Fruit fly (Drosophila melanogaster) whole organism, wandering third instar larva: ENCODE results near the gene CG7512.

Experiments
- Abd-B ChIP-seq: fragments of >200 bp; optimal IDR thresholded peaks from 2 replicates; lab custom pipeline; 2017; ENCODE audit warnings: missing biosample characterization, missing genetic modification characterization
- CrebA ChIP-seq: fragments of 200-800 bp; sonication (Bioruptor generic); optimal IDR thresholded peaks from 2 replicates; lab custom pipeline; 2016; ENCODE audit warnings: missing biosample characterization, mild to moderate bottlenecking, missing genetic modification characterization, borderline replicate concordance
- Dfd ChIP-seq: fragments of >200 bp; optimal IDR thresholded peaks from 2 replicates; lab custom pipeline; 2017; ENCODE audit warnings: missing biosample characterization, missing genetic modification characterization
- Dif ChIP-seq: fragments of 200-275, 200-300 bp; sonication (Bioruptor generic); optimal IDR thresholded peaks from 2 replicates; lab custom pipeline; 2018; ENCODE audit warnings: missing biosample characterization, missing genetic modification characterization; ENCODE audit not compliant: partially characterized antibody
- GATAd ChIP-seq: sonication (Bioruptor generic); optimal IDR thresholded peaks from 2 replicates; lab custom pipeline; 2016; ENCODE audit warnings: missing biosample characterization, missing genetic modification characterization
- HLH106 ChIP-seq: fragments of 200-800 bp; optimal IDR thresholded peaks from 3 replicates; lab custom pipeline; 2019; ENCODE audit warnings: missing biosample characterization, mild to moderate bottlenecking, missing genetic modification characterization, moderate library complexity
- Hnf4 ChIP-seq: fragments of 200-800 bp; sonication (Bioruptor generic); optimal IDR thresholded peaks from 2 replicates; lab custom pipeline; 2016; ENCODE audit warnings: missing biosample characterization, mild to moderate bottlenecking, missing genetic modification characterization
- Hr83 ChIP-seq: fragments of 200-300 bp; sonication (Bioruptor generic); optimal IDR thresholded peaks from 2 replicates; lab custom pipeline; 2016; ENCODE audit warnings: missing biosample characterization, mild to moderate bottlenecking, missing genetic modification characterization, moderate library complexity; ENCODE audit not compliant: poor library complexity, severe bottlenecking
- Jra ChIP-seq: sonication (Bioruptor generic); optimal IDR thresholded peaks from 2 replicates; lab custom pipeline; 2016; ENCODE audit warnings: missing biosample characterization, missing genetic modification characterization
- Mio ChIP-seq: sonication (Bioruptor generic); optimal IDR thresholded peaks from 2 replicates; lab custom pipeline; 2016; ENCODE audit warnings: missing biosample characterization, missing genetic modification characterization
- N ChIP-seq: fragments of >200 bp; optimal IDR thresholded peaks from 2 replicates; lab custom pipeline; 2018; ENCODE audit warnings: missing biosample characterization, missing external identifiers, missing genetic modification characterization
- OdsH ChIP-seq: fragments of 200-800 bp; sonication (Bioruptor generic); optimal IDR thresholded peaks from 2 replicates; lab custom pipeline; 2016; ENCODE audit warnings: missing biosample characterization, mild to moderate bottlenecking, missing genetic modification characterization
- Rel ChIP-seq, 2 experiments: fragments of 200-800 bp; sonication (Bioruptor generic) in 1 of 2; optimal IDR thresholded peaks; 2 replicates in 1 of 2; 3 replicates in 1 of 2; lab custom pipeline; 2016 to 2019; ENCODE audit warnings: mild to moderate bottlenecking in 2 of 2, missing biosample characterization in 2 of 2, missing genetic modification characterization in 2 of 2, moderate library complexity in 1 of 2
- Sp1 ChIP-seq: fragments of 200-800 bp; sonication (Bioruptor generic); optimal IDR thresholded peaks from 3 replicates; lab custom pipeline; 2019; ENCODE audit warnings: missing biosample characterization, mild to moderate bottlenecking, missing genetic modification characterization, moderate library complexity
- Vsx2 ChIP-seq: fragments of 200-300, 225-300 bp; sonication (Bioruptor generic); optimal IDR thresholded peaks from 2 replicates; lab custom pipeline; 2018; ENCODE audit warnings: missing biosample characterization, missing genetic modification characterization; ENCODE audit not compliant: partially characterized antibody
- br ChIP-seq: fragments of 200-800 bp; sonication (Bioruptor generic); optimal IDR thresholded peaks from 2 replicates; lab custom pipeline; 2016; ENCODE audit warnings: missing biosample characterization, missing genetic modification characterization
- brk ChIP-seq: fragments of 200-800 bp; sonication (Bioruptor generic); optimal IDR thresholded peaks from 2 replicates; lab custom pipeline; 2016; ENCODE audit warnings: missing biosample characterization, mild to moderate bottlenecking, missing genetic modification characterization
- dl ChIP-seq, 2 experiments: fragments of 175-275, 200-275 bp in 1 of 2; fragments of 200-275 bp in 1 of 2; sonication (Bioruptor generic); optimal IDR thresholded peaks; lab custom pipeline; 2018; ENCODE audit warnings: mild to moderate bottlenecking in 2 of 2, missing biosample characterization in 2 of 2, missing genetic modification characterization in 2 of 2, moderate library complexity in 2 of 2; ENCODE audit not compliant: partially characterized antibody in 2 of 2, insufficient read depth in 1 of 2
- dmrt93B ChIP-seq: fragments of 200-800 bp; sonication (Bioruptor generic); optimal IDR thresholded peaks from 2 replicates; lab custom pipeline; 2018; ENCODE audit warnings: missing biosample characterization, mild to moderate bottlenecking, missing genetic modification characterization
- dsf ChIP-seq: sonication (Bioruptor generic); optimal IDR thresholded peaks from 2 replicates; lab custom pipeline; 2016; ENCODE audit warnings: missing biosample characterization, missing genetic modification characterization, borderline replicate concordance
- ey ChIP-seq: fragments of 200-800 bp; sonication (Bioruptor generic); optimal IDR thresholded peaks from 2 replicates; lab custom pipeline; 2016; ENCODE audit warnings: missing biosample characterization, missing genetic modification characterization
- foxo ChIP-seq, 2 experiments: fragments of 200-800 bp; sonication (Bioruptor generic); optimal IDR thresholded peaks; 2 replicates in 1 of 2; 3 replicates in 1 of 2; lab custom pipeline; 2016 to 2017; ENCODE audit warnings: missing biosample characterization in 2 of 2, missing genetic modification characterization in 2 of 2
- fru ChIP-seq: fragments of 200-800 bp; sonication (Bioruptor generic); optimal IDR thresholded peaks from 3 replicates; lab custom pipeline; 2016; ENCODE audit warnings: missing biosample characterization, mild to moderate bottlenecking, missing genetic modification characterization
- h ChIP-seq: fragments of 200-800 bp; sonication (Bioruptor generic); optimal IDR thresholded peaks from 3 replicates; lab custom pipeline; 2016; ENCODE audit warnings: missing biosample characterization, mild to moderate bottlenecking, missing genetic modification characterization
- psq ChIP-seq: fragments of 200-800 bp; sonication (Bioruptor generic); optimal IDR thresholded peaks from 3 replicates; lab custom pipeline; 2017; ENCODE audit warnings: missing biosample characterization, mild to moderate bottlenecking, missing genetic modification characterization, moderate library complexity
- rgr ChIP-seq: fragments of 200-800 bp; sonication (Bioruptor generic); optimal IDR thresholded peaks from 3 replicates; lab custom pipeline; 2016; ENCODE audit warnings: missing biosample characterization, mild to moderate bottlenecking, missing genetic modification characterization
- sage ChIP-seq: fragments of 200-800 bp; sonication (Bioruptor generic); optimal IDR thresholded peaks from 2 replicates; lab custom pipeline; 2016; ENCODE audit warnings: missing biosample characterization, mild to moderate bottlenecking, missing genetic modification characterization
- sv ChIP-seq: fragments of 200-800 bp; sonication (Bioruptor generic); optimal IDR thresholded peaks from 3 replicates; lab custom pipeline; 2016; ENCODE audit warnings: missing biosample characterization, missing genetic modification characterization
- tai ChIP-seq: sonication (Bioruptor generic); optimal IDR thresholded peaks from 2 replicates; lab custom pipeline; 2016; ENCODE audit warnings: missing biosample characterization, missing genetic modification characterization
- usp ChIP-seq: fragments of >200 bp; optimal IDR thresholded peaks from 2 replicates; lab custom pipeline; 2017; ENCODE audit warnings: missing biosample characterization, missing genetic modification characterization
- woc ChIP-seq: sonication (Bioruptor generic); optimal IDR thresholded peaks from 2 replicates; lab custom pipeline; 2016; ENCODE audit warnings: missing biosample characterization, mild to moderate bottlenecking, missing genetic modification characterization

Gene CG7512

dm6 chr3L:11547302-11547994 lies 33.9 kb downstream of the CG7512 start:
- TF ChIP-seq GATAd = no peak
- no peak for TF ChIP-seq Dfd (GFP tag; lab: Kevin White, UChicago)
- no peak for TF ChIP-seq sage (GFP tag; lab: Kevin White, UChicago)
- TF ChIP-seq N (GFP tag; lab: Kevin White, UChicago) = no peak
- TF ChIP-seq sv (GFP tag; lab: Kevin White, UChicago) = no peak
- TF ChIP-seq Sp1 = no peak
- TF ChIP-seq Jra (GFP tag; lab: Kevin White, UChicago) = no peak
- TF ChIP-seq woc (GFP tag; lab: Kevin White, UChicago) = no peak
- no peak for TF ChIP-seq tai (GFP tag; lab: Kevin White, UChicago)
- no peak for TF ChIP-seq Dif
- no peak for TF ChIP-seq psq (GFP tag; lab: Kevin White, UChicago)
- TF ChIP-seq Abd-B (GFP tag; lab: Kevin White, UChicago) = no peak
- TF ChIP-seq dsf (GFP tag; lab: Kevin White, UChicago) = no peak
- TF ChIP-seq Rel (GFP tag; optimal IDR thresholded peaks at IDR 0.05; lab: Kevin White, UChicago) = no peak
- no peak for TF ChIP-seq Rel (tag; optimal IDR thresholded peaks at IDR 0.05; lab: Kevin White, UChicago)
- TF ChIP-seq usp (GFP tag; lab: Kevin White, UChicago) = no peak
- no peak for TF ChIP-seq rgr (GFP tag; lab: Kevin White, UChicago)
- TF ChIP-seq CrebA = no peak

dm6 chr3L:11548009-11548408 lies 34.5 kb downstream of the CG7512 start:
- TF ChIP-seq brk (GFP tag; lab: Kevin White, UChicago) (no peak), h (GFP tag; lab: Kevin White, UChicago) (no peak), Mio (no peak), woc (GFP tag; lab: Kevin White, UChicago) (no peak), dl (GFP tag; optimal IDR thresholded peaks at IDR 0.05; lab: Kevin White, UChicago; ENCODE audit: insufficient read depth in 1 of 2, partially characterized antibody in 2 of 2) (no peak), GATAd (no peak)

- no peak for TF ChIP-seq Vsx2 (GFP tag; lab: Kevin White, UChicago)
- no peak for TF ChIP-seq Hr83 (GFP tag; lab: Kevin White, UChicago)
- no peak for TF ChIP-seq sage (GFP tag; lab: Kevin White, UChicago)
- TF ChIP-seq dl (GFP tag; optimal IDR thresholded peaks at IDR 0.05; lab: Kevin White, UChicago; ENCODE audit: insufficient read depth in 1 of 2, partially characterized antibody in 2 of 2) = no peak
- no peak for TF ChIP-seq dmrt93B (GFP tag; lab: Kevin White, UChicago)
- no peak for TF ChIP-seq sv (GFP tag; lab: Kevin White, UChicago)
- no peak for TF ChIP-seq brk (GFP tag; lab: Kevin White, UChicago)
- TF ChIP-seq Hnf4 (GFP tag; lab: Kevin White, UChicago) = no peak
- no peak for TF ChIP-seq Dfd (GFP tag; lab: Kevin White, UChicago)
Observed at dm6 chr3L:11549432-11549831, 35.9 kb downstream of the CG7512 start.

dm6 chr3L:11550359-11551056 lies 37.0 kb downstream of the CG7512 start:
- TF ChIP-seq tai (GFP tag; lab: Kevin White, UChicago) (no peak), Hnf4 (GFP tag; lab: Kevin White, UChicago) (no peak)
- TF ChIP-seq, all 38 proteins: peak for 0

DNA sequence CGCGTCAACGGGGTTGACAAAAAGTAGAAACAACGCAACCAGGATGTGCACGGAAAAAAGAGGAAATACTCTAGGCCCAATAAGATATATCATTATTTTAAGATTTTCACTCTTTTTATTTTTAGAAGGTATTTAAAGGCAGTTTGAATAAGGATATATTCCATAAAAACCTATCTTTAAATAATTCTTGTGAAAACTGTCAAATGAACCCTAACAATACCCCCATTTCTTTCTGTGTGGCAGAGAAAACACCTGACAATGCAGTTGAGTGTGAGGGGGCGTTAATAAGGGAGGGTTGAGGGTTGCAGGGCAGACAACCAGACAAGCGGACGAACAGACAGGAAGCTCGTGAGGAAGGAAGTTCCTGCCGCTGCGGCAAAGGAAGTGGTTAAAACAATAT lies 38.4 kb downstream of the CG7512 start:
- TF ChIP-seq N (GFP tag; lab: Kevin White, UChicago) (no peak), ey (GFP tag; lab: Kevin White, UChicago) (peak; percentile 39), dmrt93B (GFP tag; lab: Kevin White, UChicago) (no peak), HLH106 (peak; percentile 23), brk (GFP tag; lab: Kevin White, UChicago) (peak; percentile 1), br (GFP tag; lab: Kevin White, UChicago) (peak; percentile 15), h (GFP tag; lab: Kevin White, UChicago) (peak; percentile 26), rgr (GFP tag; lab: Kevin White, UChicago) (peak; percentile 43), Dfd (GFP tag; lab: Kevin White, UChicago) (no peak), fru (peak; percentile 46), foxo (GFP tag; optimal IDR thresholded peaks at IDR 0.05; lab: Kevin White, UChicago) (peak in 1 of 2 experiments; percentile 43), OdsH (peak; percentile 28), Sp1 (peak; percentile 29), Hr83 (GFP tag; lab: Kevin White, UChicago) (no peak), Hnf4 (GFP tag; lab: Kevin White, UChicago) (peak; percentile 21), psq (GFP tag; lab: Kevin White, UChicago) (peak; percentile 12), dl (GFP tag; optimal IDR thresholded peaks at IDR 0.05; lab: Kevin White, UChicago; ENCODE audit: insufficient read depth in 1 of 2, partially characterized antibody in 2 of 2) (no peak)
- TF ChIP-seq, all 38 proteins: peak for 12
